Worm (Caenorhabditis elegans): ENCODE results near the gene Y47D7A.3.

ce11 chrV:4414613-4415071 is 3.9 kb downstream of the Y47D7A.3 start, which contains the start of gene grl-5:
- TF ChIP-seq W03F9.2 (tag; optimal IDR thresholded peaks at IDR 0.05): no peak
- TF ChIP-seq him-1 (tag; optimal IDR thresholded peaks at IDR 0.05): no peak
